Worm (Caenorhabditis elegans): ENCODE results near the gene Y54G2A.76.

Y54G2A.76 gene

DNA sequence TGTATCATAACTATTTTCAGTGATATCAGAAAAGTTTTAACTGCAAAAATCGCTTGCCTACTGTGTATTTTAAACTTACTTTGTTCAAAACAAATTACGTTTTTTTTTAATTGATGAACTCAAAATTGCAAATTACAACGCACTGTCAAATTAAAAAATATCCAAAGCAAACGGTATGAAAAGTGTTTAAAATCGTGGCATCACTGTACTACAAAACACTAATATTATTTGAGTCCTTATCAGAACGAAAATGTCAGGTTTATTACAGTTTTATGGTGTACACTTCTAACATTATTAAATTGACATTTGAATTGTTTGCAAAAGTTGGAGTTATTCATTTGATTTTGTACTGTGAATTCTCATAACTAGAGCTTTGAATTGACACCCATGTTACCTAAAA is 32.0 kb downstream of the Y54G2A.76 start, which contains the start of gene clec-83:
Gene clec-83, minus strand, starts transcription at position 213 of the 400 bp plus-strand sequence.
- TF ChIP-seq nhr-12 (tag; optimal IDR thresholded peaks at IDR 0.05) (no peak), efl-1 (optimal IDR thresholded peaks at IDR 0.05) (no peak), efl-1 (GFP tag; optimal IDR thresholded peaks at IDR 0.05 in 1 of 2) (peak in 1 of 2 experiments; percentile 8)

DNA sequence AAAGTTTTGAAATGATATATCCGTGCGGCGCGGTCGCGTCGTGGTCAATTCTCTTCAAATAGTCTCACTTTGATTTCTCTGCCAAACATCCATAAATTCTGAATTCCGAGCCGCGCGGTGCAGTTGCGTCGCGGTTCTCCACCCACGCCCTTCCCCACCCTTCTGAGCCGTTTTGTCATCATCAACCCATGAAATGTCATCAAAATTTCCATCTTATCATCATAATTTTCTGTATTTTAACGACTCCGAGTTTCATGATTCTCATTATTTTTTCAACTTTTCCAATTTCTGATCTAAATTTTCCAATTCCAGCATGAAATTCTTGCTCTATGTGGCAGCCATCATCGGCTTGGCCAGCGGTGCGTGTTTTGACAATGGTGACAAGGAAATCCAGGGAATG is 33.0 kb downstream of the Y54G2A.76 start, which contains the start of gene clec-84:
Gene clec-84, plus strand, starts transcription at position 301 of the 400 bp plus-strand sequence.
- TF ChIP-seq unc-86 (tag; optimal IDR thresholded peaks at IDR 0.05) (no peak), nhr-76 (tag; optimal IDR thresholded peaks at IDR 0.05) (no peak), nhr-85 (tag) (no peak), mef-2 (tag; optimal IDR thresholded peaks at IDR 0.05) (no peak), sox-4 (tag; optimal IDR thresholded peaks at IDR 0.05) (no peak), isw-1 (GFP tag; IDR thresholded peaks at IDR 0.05) (no peak), nhr-84 (tag; optimal IDR thresholded peaks at IDR 0.05) (no peak), nhr-90 (tag; optimal IDR thresholded peaks at IDR 0.05; ENCODE audit: poor library complexity) (no peak), nhr-20 (tag; optimal IDR thresholded peaks at IDR 0.05) (no peak), snu-23 (GFP tag; optimal IDR thresholded peaks at IDR 0.05) (no peak), C04F5.9 (tag; optimal IDR thresholded peaks at IDR 0.05) (no peak), F16B12.6 (tag; optimal IDR thresholded peaks at IDR 0.05) (no peak), ztf-4 (tag; optimal IDR thresholded peaks at IDR 0.05) (no peak), nhr-12 (tag; optimal IDR thresholded peaks at IDR 0.05) (no peak), unc-130 (tag; optimal IDR thresholded peaks at IDR 0.05) (no peak), hlh-4 (tag; optimal IDR thresholded peaks at IDR 0.05) (no peak), ceh-88 (GFP tag; IDR thresholded peaks at IDR 0.05) (no peak), unc-98 (GFP tag; IDR thresholded peaks at IDR 0.05) (no peak), lsy-2 (tag; optimal IDR thresholded peaks at IDR 0.05) (no peak), efl-3 (GFP tag; optimal IDR thresholded peaks at IDR 0.05) (no peak)

DNA sequence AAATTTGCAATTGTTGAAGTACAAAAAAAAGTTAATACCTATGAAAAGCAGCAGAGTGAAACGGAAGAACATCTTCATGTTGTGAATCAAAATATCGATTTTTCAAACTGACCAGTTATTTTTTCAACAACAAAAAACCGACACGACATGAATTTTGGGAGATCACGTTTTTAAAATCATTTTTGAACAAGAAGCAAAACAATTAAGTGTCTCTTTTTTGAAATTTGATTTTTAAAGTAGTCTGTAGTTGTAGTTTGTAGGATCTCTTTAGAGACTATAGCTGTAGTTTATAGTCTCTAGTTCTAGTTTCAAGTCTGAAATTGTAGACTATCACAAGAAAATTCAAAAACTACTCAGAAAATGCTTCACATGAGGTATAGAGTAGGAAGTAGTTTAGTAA is 34.7 kb downstream of the Y54G2A.76 start, which contains the start of gene Y54G2A.15:
Gene Y54G2A.15, minus strand, starts transcription at position 101 of the 400 bp plus-strand sequence.
- no peak for TF ChIP-seq elt-2 (tag; optimal IDR thresholded peaks at IDR 0.05)
- TF ChIP-seq lsy-2 (tag; optimal IDR thresholded peaks at IDR 0.05) = no peak

- TF ChIP-seq ztf-11 (tag; optimal IDR thresholded peaks at IDR 0.05) (no peak), nhr-47 (tag; optimal IDR thresholded peaks at IDR 0.05) (no peak), hlh-4 (tag; optimal IDR thresholded peaks at IDR 0.05) (no peak), fkh-10 (GFP tag; optimal IDR thresholded peaks at IDR 0.05) (no peak), dpl-1 (GFP tag; optimal IDR thresholded peaks at IDR 0.05) (peak; percentile 3 to 70 (median 38)), F16B12.6 (tag; optimal IDR thresholded peaks at IDR 0.05) (peak; percentile 77), nhr-237 (tag; optimal IDR thresholded peaks at IDR 0.05) (no peak), nhr-20 (tag; optimal IDR thresholded peaks at IDR 0.05) (no peak), nhr-11 (tag; optimal IDR thresholded peaks at IDR 0.05) (no peak), lir-3 (tag; optimal IDR thresholded peaks at IDR 0.05; ENCODE audit: poor library complexity) (no peak), isw-1 (GFP tag; IDR thresholded peaks at IDR 0.05) (no peak), dsc-1 (tag; optimal IDR thresholded peaks at IDR 0.05) (no peak), lsy-2 (tag; optimal IDR thresholded peaks at IDR 0.05) (peak; percentile 32 to 64), hlh-17 (GFP tag; optimal IDR thresholded peaks at IDR 0.05; ENCODE audit: borderline replicate concordance) (no peak), ceh-88 (GFP tag; IDR thresholded peaks at IDR 0.05) (no peak), fkh-4 (tag; optimal IDR thresholded peaks at IDR 0.05; ENCODE audit: borderline replicate concordance) (no peak), nhr-85 (tag) (no peak), C04F5.9 (tag; optimal IDR thresholded peaks at IDR 0.05) (no peak), lin-14 (GFP tag; optimal IDR thresholded peaks at IDR 0.05) (no peak), aly-2 (tag; optimal IDR thresholded peaks at IDR 0.05) (no peak), ceh-8 (GFP tag; optimal IDR thresholded peaks at IDR 0.05) (no peak), egl-13 (tag; optimal IDR thresholded peaks at IDR 0.05) (no peak), snu-23 (GFP tag; optimal IDR thresholded peaks at IDR 0.05) (no peak), nhr-76 (tag; optimal IDR thresholded peaks at IDR 0.05) (no peak), snpc-4 (tag; optimal IDR thresholded peaks at IDR 0.05) (no peak), mef-2 (tag; optimal IDR thresholded peaks at IDR 0.05) (no peak), lin-39 (tag; optimal IDR thresholded peaks at IDR 0.05) (no peak), lin-35 (GFP tag; optimal IDR thresholded peaks at IDR 0.05) (peak; percentile 29 to 56), efl-1 (optimal IDR thresholded peaks at IDR 0.05) (peak; percentile 58 to 68), efl-1 (GFP tag; optimal IDR thresholded peaks at IDR 0.05 in 1 of 2) (peak; percentile 31 to 56), zip-4 (GFP tag; optimal IDR thresholded peaks at IDR 0.05) (no peak), lin-13 (GFP tag; optimal IDR thresholded peaks at IDR 0.05) (no peak), Y116A8C.19 (tag; optimal IDR thresholded peaks at IDR 0.05; ENCODE audit: borderline replicate concordance) (no peak), alr-1 (tag; optimal IDR thresholded peaks at IDR 0.05; ENCODE audit: borderline replicate concordance) (no peak), unc-86 (tag; optimal IDR thresholded peaks at IDR 0.05) (no peak), xbp-1 (tag; optimal IDR thresholded peaks at IDR 0.05) (no peak)
These were observed 37.1 kb downstream of the Y54G2A.76 start, which contains the start of gene Y54G2A.40 for ce11 chrIV:2846264-2846663. Y54G2A.40 (plus strand) TSS chrIV:2846476.
